Fruit fly (Drosophila melanogaster): ENCODE measurements around the gene Moca-cyp.

DNA sequence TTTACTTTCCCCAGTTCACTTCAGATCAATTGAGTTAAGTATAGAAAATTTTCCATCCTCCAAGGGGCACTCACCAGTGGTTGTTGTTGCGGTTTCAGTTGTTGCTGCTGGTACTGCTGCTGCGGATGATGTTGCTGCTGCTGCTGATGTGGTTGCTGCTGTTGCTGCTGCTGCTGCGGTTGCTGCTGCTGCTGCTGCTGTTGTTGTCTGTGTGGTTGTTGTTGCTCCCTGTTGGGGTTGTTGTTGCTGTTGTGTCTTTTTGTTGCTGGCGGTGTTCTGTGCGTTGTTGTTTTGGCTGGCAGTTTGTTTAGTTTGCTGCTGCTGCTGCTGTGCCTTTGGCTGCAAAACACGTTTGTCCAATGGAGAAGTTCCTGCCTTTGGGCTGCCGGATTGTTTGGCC, 14.7 kb upstream of the Moca-cyp start:
- no peak for TF ChIP-seq Sox102F (GFP tag; optimal IDR thresholded peaks at IDR 0.05)
- no peak for TF ChIP-seq Lpt (GFP tag; optimal IDR thresholded peaks at IDR 0.05)
